Worm (Caenorhabditis elegans): ENCODE results near the gene dpy-31.

ce11 chrIII:7221103-7221502 lies 19.1 kb downstream of the dpy-31 start:
- no peak for TF ChIP-seq W03F9.2 (tag; optimal IDR thresholded peaks at IDR 0.05)
- TF ChIP-seq him-1 (tag; optimal IDR thresholded peaks at IDR 0.05), result no peak
- TF ChIP-seq dao-5 (tag; optimal IDR thresholded peaks at IDR 0.05), result no peak

Measured in whole organism, L4/young adult.